Worm (Caenorhabditis elegans): Measurements from ENCODE around the gene F31F6.3.
A peak's percentile ranks its signal among the peaks of the same experiment; 100 is the strongest.

The F31F6.3 gene

DNA sequence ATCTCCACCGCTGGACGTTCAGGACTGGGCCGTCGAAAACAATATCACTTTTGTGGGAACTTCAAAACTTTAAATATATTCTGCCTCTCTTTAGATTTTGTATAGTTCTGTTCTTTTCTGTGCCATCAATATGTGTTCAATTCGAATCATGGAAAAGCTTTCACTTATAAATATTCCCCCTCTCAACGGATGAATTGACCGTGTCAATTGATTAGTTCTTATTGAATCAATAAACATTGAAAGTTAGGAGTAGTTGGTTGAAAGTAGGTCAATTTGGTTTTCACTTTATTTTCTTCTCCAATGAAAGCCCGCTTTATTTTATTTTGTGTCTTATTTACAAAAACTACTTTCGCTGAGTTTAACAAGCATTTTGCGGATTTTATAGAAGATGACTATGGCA lies 25.5 kb upstream of the F31F6.3 start, which contains the start of gene lips-8:
Gene lips-8 (plus strand): TSS at position 301 of the 400 bp plus-strand sequence.
- TF ChIP-seq ztf-11 (tag; optimal IDR thresholded peaks at IDR 0.05) = no peak
- TF ChIP-seq fkh-2 (tag; optimal IDR thresholded peaks at IDR 0.05) = no peak
- no peak for TF ChIP-seq sea-2 (GFP tag; optimal IDR thresholded peaks at IDR 0.05)
- no peak for TF ChIP-seq fkh-10 (GFP tag; optimal IDR thresholded peaks at IDR 0.05)
- TF ChIP-seq ztf-4 (tag; optimal IDR thresholded peaks at IDR 0.05) = no peak
- no peak for TF ChIP-seq lsy-12 (tag; optimal IDR thresholded peaks at IDR 0.05)
- no peak for TF ChIP-seq aly-2 (tag; optimal IDR thresholded peaks at IDR 0.05)
- TF ChIP-seq R02D3.7 (tag; optimal IDR thresholded peaks at IDR 0.05) = no peak
- no peak for TF ChIP-seq ZK546.5 (tag; optimal IDR thresholded peaks at IDR 0.05)
- no peak for TF ChIP-seq skn-1 (tag; optimal IDR thresholded peaks at IDR 0.05)
- TF ChIP-seq jun-1 (tag; optimal IDR thresholded peaks at IDR 0.05) = no peak
- no peak for TF ChIP-seq ceh-16 (tag; optimal IDR thresholded peaks at IDR 0.05)
- TF ChIP-seq nhr-76 (tag; optimal IDR thresholded peaks at IDR 0.05) = no peak
- no peak for TF ChIP-seq unc-62 (GFP tag; optimal IDR thresholded peaks at IDR 0.05)
- no peak for TF ChIP-seq lin-39 (tag; optimal IDR thresholded peaks at IDR 0.05)

ce11 chrX:14897192-14897591 lies 24.5 kb upstream of the F31F6.3 start:
- no peak for TF ChIP-seq lin-15B (tag; optimal IDR thresholded peaks at IDR 0.05)
- no peak for TF ChIP-seq nhr-23 (tag; optimal IDR thresholded peaks at IDR 0.05)
- no peak for TF ChIP-seq ceh-9 (tag; optimal IDR thresholded peaks at IDR 0.05)
- TF ChIP-seq fkh-10 (GFP tag; optimal IDR thresholded peaks at IDR 0.05) = no peak
- no peak for TF ChIP-seq ztf-11 (tag; optimal IDR thresholded peaks at IDR 0.05)
- TF ChIP-seq nhr-67 (tag; optimal IDR thresholded peaks at IDR 0.05) = no peak
- no peak for TF ChIP-seq nhr-25 (tag; optimal IDR thresholded peaks at IDR 0.05)
- TF ChIP-seq pha-4 (tag; optimal IDR thresholded peaks at IDR 0.05) = no peak
- no peak for TF ChIP-seq unc-62 (GFP tag; optimal IDR thresholded peaks at IDR 0.05)
- no peak for TF ChIP-seq mml-1 (tag; optimal IDR thresholded peaks at IDR 0.05)
- no peak for TF ChIP-seq nhr-28 (tag; optimal IDR thresholded peaks at IDR 0.05)
- TF ChIP-seq nfya-1 (tag; optimal IDR thresholded peaks at IDR 0.05; ENCODE audit: insufficient read depth) = no peak
- no peak for TF ChIP-seq ZK546.5 (tag; optimal IDR thresholded peaks at IDR 0.05)
- TF ChIP-seq lsy-12 (tag; optimal IDR thresholded peaks at IDR 0.05) = no peak
- no peak for TF ChIP-seq tbx-2 (tag; optimal IDR thresholded peaks at IDR 0.05)
- TF ChIP-seq eor-1 (tag; optimal IDR thresholded peaks at IDR 0.05) = no peak
- TF ChIP-seq aly-2 (tag; optimal IDR thresholded peaks at IDR 0.05) = no peak
- TF ChIP-seq elt-3 (tag; optimal IDR thresholded peaks at IDR 0.05) = no peak
- TF ChIP-seq ceh-16 (tag; optimal IDR thresholded peaks at IDR 0.05) = no peak
- no peak for TF ChIP-seq skn-1 (tag; optimal IDR thresholded peaks at IDR 0.05)

DNA sequence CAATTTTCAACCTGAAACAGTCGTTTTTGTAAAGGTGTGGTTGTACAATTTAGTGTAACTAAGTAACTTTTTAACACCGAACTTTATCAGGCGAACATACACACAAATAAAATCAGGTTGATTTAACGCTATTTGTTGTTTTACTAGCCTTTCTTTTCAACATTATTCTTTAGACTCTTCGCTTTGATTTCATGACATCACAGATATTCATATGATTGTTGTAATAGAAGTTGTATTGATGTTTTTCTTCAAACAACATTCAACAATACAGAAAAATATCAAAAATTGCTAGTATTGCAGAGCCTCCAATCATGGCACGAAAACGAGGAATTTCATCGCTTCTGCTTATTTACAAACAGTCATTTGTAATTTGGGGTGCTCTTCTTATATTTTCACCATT lies 22.2 kb upstream of the F31F6.3 start, which contains the start of gene nac-1:
Gene nac-1 (plus strand): TSS at position 301 of the 400 bp plus-strand sequence.
- TF ChIP-seq pha-4 (tag; optimal IDR thresholded peaks at IDR 0.05) = no peak
- TF ChIP-seq pqm-1 (tag; optimal IDR thresholded peaks at IDR 0.05) = no peak
- TF ChIP-seq elt-1 (tag; optimal IDR thresholded peaks at IDR 0.05) = no peak
- no peak for TF ChIP-seq ceh-28 (tag; optimal IDR thresholded peaks at IDR 0.05)
- TF ChIP-seq lsy-12 (tag; optimal IDR thresholded peaks at IDR 0.05) = no peak
- no peak for TF ChIP-seq eor-1 (tag; optimal IDR thresholded peaks at IDR 0.05)
- no peak for TF ChIP-seq nhr-28 (tag; optimal IDR thresholded peaks at IDR 0.05)
- TF ChIP-seq egl-27 (tag; optimal IDR thresholded peaks at IDR 0.05) = no peak
- TF ChIP-seq ztf-11 (tag; optimal IDR thresholded peaks at IDR 0.05) = no peak
- no peak for TF ChIP-seq lin-15B (tag; optimal IDR thresholded peaks at IDR 0.05)
- TF ChIP-seq nfya-1 (tag; optimal IDR thresholded peaks at IDR 0.05; ENCODE audit: insufficient read depth) = no peak
- no peak for TF ChIP-seq unc-62 (GFP tag; optimal IDR thresholded peaks at IDR 0.05)
- no peak for TF ChIP-seq nhr-237 (tag; optimal IDR thresholded peaks at IDR 0.05)
- TF ChIP-seq mml-1 (tag; optimal IDR thresholded peaks at IDR 0.05) = no peak
- no peak for TF ChIP-seq daf-12 (tag; optimal IDR thresholded peaks at IDR 0.05)
- no peak for TF ChIP-seq hmg-11 (tag; optimal IDR thresholded peaks at IDR 0.05)
- TF ChIP-seq nhr-23 (tag; optimal IDR thresholded peaks at IDR 0.05) = no peak

DNA sequence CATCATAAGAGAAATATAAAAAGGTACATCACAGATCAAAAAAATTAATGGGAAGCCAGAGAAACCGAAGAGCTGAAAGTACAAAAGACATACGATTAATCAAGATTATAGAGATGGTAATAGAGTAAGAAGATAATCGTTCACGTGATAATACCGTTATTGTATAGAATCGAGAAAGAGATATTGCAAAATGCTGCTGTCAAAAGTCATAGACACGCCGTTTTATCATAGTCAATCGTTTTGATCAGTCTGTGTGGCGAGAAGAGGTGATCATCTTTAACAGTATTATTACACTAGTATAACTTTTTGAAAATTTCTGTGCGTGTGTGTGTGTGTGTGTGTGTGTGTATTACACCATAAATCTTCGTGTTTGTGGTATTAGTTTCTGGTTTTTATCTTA lies 21.7 kb upstream of the F31F6.3 start:
- no peak for TF ChIP-seq snpc-4 (tag; optimal IDR thresholded peaks at IDR 0.05)
- TF ChIP-seq tbx-2 (tag; optimal IDR thresholded peaks at IDR 0.05) = no peak
- TF ChIP-seq lin-39 (tag; optimal IDR thresholded peaks at IDR 0.05) = no peak
- TF ChIP-seq nhr-23 (tag; optimal IDR thresholded peaks at IDR 0.05) = peak; percentile 42
- TF ChIP-seq nhr-43 (tag; optimal IDR thresholded peaks at IDR 0.05; ENCODE audit: poor library complexity, severe bottlenecking) = peak; percentile 85
- TF ChIP-seq nhr-25 (tag; optimal IDR thresholded peaks at IDR 0.05) = peak; percentile 68
- no peak for TF ChIP-seq fos-1 (tag; optimal IDR thresholded peaks at IDR 0.05)
- TF ChIP-seq elt-3 (tag; optimal IDR thresholded peaks at IDR 0.05) = peak in 1 of 3 experiments; percentile 53
- TF ChIP-seq nhr-28 (tag; optimal IDR thresholded peaks at IDR 0.05) = no peak

Measured in whole organism, L3 larva.